Worm (Caenorhabditis elegans) whole organism, L4 larva: ENCODE measurements around the gene xpf-1.
A peak's percentile ranks its signal among the peaks of the same experiment; 100 is the strongest.

Experiments used
- D1046.2 ChIP-seq: fragments of 200-800 bp; sonication (Bioruptor generic); IDR thresholded peaks from 2 replicates; pipeline ENCODE4 v1.3.6; 2022; ENCODE audit warnings: missing genetic modification characterization, missing compliant biosample characterization
- F49E8.2 ChIP-seq: sonication (generic microtip); optimal IDR thresholded peaks from 2 replicates; lab custom pipeline; 2016; ENCODE audit warnings: missing compliant biosample characterization, mild to moderate bottlenecking, missing genetic modification characterization, borderline replicate concordance
- Y48G9A.11 ChIP-seq: fragments of 200-800 bp; sonication (Bioruptor generic); IDR thresholded peaks from 2 replicates; pipeline ENCODE4 v1.3.6; 2022; ENCODE audit warnings: missing genetic modification reagents, missing genetic modification characterization, missing compliant biosample characterization
- Y75B8A.6 ChIP-seq: fragments of 200-800 bp; sonication (Bioruptor generic); IDR thresholded peaks from 2 replicates; pipeline ENCODE4 v1.3.6; 2022; ENCODE audit warnings: missing genetic modification reagents, missing genetic modification characterization, missing compliant biosample characterization
- aha-1 ChIP-seq: fragments of 150-350 bp; peaks from one replicate; lab custom pipeline; 2014; ENCODE audit warnings: missing biosample characterization, missing genetic modification characterization
- aly-2 ChIP-seq: sonication (generic microtip); optimal IDR thresholded peaks from 2 replicates; lab custom pipeline; 2018; ENCODE audit warnings: missing biosample characterization, missing genetic modification characterization
- ama-1 ChIP-seq: fragments of 150-350 bp; optimal IDR thresholded peaks from 2 replicates; lab custom pipeline; 2014; ENCODE audit warnings: inconsistent platforms, mixed read lengths
- attf-4 ChIP-seq: sonication (generic microtip); optimal IDR thresholded peaks from 3 replicates; lab custom pipeline; 2017; ENCODE audit warnings: missing biosample characterization, missing genetic modification characterization
- ceh-20 ChIP-seq: fragments of 200-800 bp; sonication (Bioruptor generic); IDR thresholded peaks from 2 replicates; pipeline ENCODE4 v1.3.6; 2022; ENCODE audit warnings: missing genetic modification reagents, missing genetic modification characterization, missing compliant biosample characterization
- ceh-28 ChIP-seq: fragments of 150-350 bp; optimal IDR thresholded peaks from 2 replicates; lab custom pipeline; 2014; ENCODE audit warnings: missing biosample characterization, missing genetic modification reagents, missing genetic modification characterization
- ceh-32 ChIP-seq: sonication (generic microtip); optimal IDR thresholded peaks from 2 replicates; lab custom pipeline; 2016; ENCODE audit warnings: mild to moderate bottlenecking, missing genetic modification characterization, missing compliant biosample characterization; ENCODE audit not compliant: poor library complexity
- daf-12 ChIP-seq: fragments of 150-350 bp; optimal IDR thresholded peaks from 2 replicates; lab custom pipeline; 2014; ENCODE audit warnings: missing biosample characterization, missing genetic modification reagents, missing genetic modification characterization
- daf-19 ChIP-seq: fragments of 200-800 bp; sonication (Bioruptor generic); conservative IDR thresholded peaks from 2 replicates; pipeline ENCODE4 v1.3.6; 2022; ENCODE audit warnings: missing genetic modification characterization, missing compliant biosample characterization
- dmd-6 ChIP-seq: fragments of 200-800 bp; sonication (Bioruptor generic); IDR thresholded peaks from 2 replicates; pipeline ENCODE4 v1.3.6; 2022; ENCODE audit warnings: missing genetic modification reagents, missing genetic modification characterization, missing compliant biosample characterization
- duxl-1 ChIP-seq: sonication (generic microtip); optimal IDR thresholded peaks from 2 replicates; lab custom pipeline; 2016; ENCODE audit warnings: mild to moderate bottlenecking, missing genetic modification characterization, moderate library complexity, missing compliant biosample characterization; ENCODE audit not compliant: poor library complexity
- dve-1 ChIP-seq: sonication (generic microtip); optimal IDR thresholded peaks from 2 replicates; lab custom pipeline; 2017; ENCODE audit warnings: antibody characterized with exemption, mild to moderate bottlenecking, missing genetic modification characterization, missing compliant biosample characterization; ENCODE audit not compliant: insufficient read depth
- egl-27 ChIP-seq: sonication (generic microtip); optimal IDR thresholded peaks from 3 replicates; lab custom pipeline; 2017; ENCODE audit warnings: missing biosample characterization, missing genetic modification reagents, missing genetic modification characterization
- hlh-11 ChIP-seq: fragments of 200-800 bp; sonication (Bioruptor generic); optimal IDR thresholded peaks from 2 replicates; lab custom pipeline; 2018; ENCODE audit warnings: mild to moderate bottlenecking, missing genetic modification characterization, missing compliant biosample characterization
- hlh-30 ChIP-seq: sonication (generic microtip); optimal IDR thresholded peaks from 2 replicates; lab custom pipeline; 2017; ENCODE audit warnings: antibody characterized with exemption, mild to moderate bottlenecking, missing genetic modification characterization, missing compliant biosample characterization; ENCODE audit not compliant: insufficient read depth
- jun-1 ChIP-seq: fragments of 150-350 bp; optimal IDR thresholded peaks from 2 replicates; lab custom pipeline; 2014; ENCODE audit warnings: missing biosample characterization, missing genetic modification reagents, missing genetic modification characterization
- lim-7 ChIP-seq: fragments of 200-800 bp; sonication (Bioruptor generic); IDR thresholded peaks from 2 replicates; pipeline ENCODE4 v1.3.6; 2022; ENCODE audit warnings: missing genetic modification characterization, missing compliant biosample characterization
- lin-29 ChIP-seq: fragments of 200-800 bp; sonication (Bioruptor generic); IDR thresholded peaks from 2 replicates; pipeline ENCODE4 v1.3.6; 2022; ENCODE audit warnings: missing genetic modification reagents, missing genetic modification characterization, missing compliant biosample characterization
- lin-38 ChIP-seq: fragments of 200-800 bp; sonication (Bioruptor generic); IDR thresholded peaks from 2 replicates; pipeline ENCODE4 v1.3.6; 2022; ENCODE audit warnings: missing genetic modification reagents, missing genetic modification characterization, missing compliant biosample characterization
- lin-39 ChIP-seq: fragments of 150-350 bp; optimal IDR thresholded peaks from 2 replicates; lab custom pipeline; 2014; ENCODE audit warnings: missing biosample characterization, missing genetic modification reagents, missing genetic modification characterization
- lsy-2 ChIP-seq, 2 experiments: fragments of 150-350 bp in 1 of 2; sonication (generic microtip) in 1 of 2; optimal IDR thresholded peaks; 2 replicates each; lab custom pipeline; 2014 to 2017; ENCODE audit warnings: missing biosample characterization in 2 of 2, missing genetic modification characterization in 2 of 2
- mes-2 ChIP-seq: sonication (generic microtip); optimal IDR thresholded peaks from 2 replicates; lab custom pipeline; 2016; ENCODE audit warnings: missing genotype, mild to moderate bottlenecking, missing genetic modification characterization, missing compliant biosample characterization; ENCODE audit not compliant: poor library complexity, severe bottlenecking
- mxl-2 ChIP-seq: fragments of 200-800 bp; sonication (Bioruptor generic); conservative IDR thresholded peaks from 2 replicates; pipeline ENCODE4 v1.3.6; 2022; ENCODE audit warnings: missing genetic modification reagents, missing genetic modification characterization, missing compliant biosample characterization
- nhr-28 ChIP-seq: fragments of 150-350 bp; optimal IDR thresholded peaks from 2 replicates; lab custom pipeline; 2014; ENCODE audit warnings: missing biosample characterization, missing genetic modification characterization
- nhr-41 ChIP-seq: fragments of 200-800 bp; sonication (Bioruptor generic); IDR thresholded peaks from 2 replicates; pipeline ENCODE4 v1.3.6; 2022; ENCODE audit warnings: missing genetic modification reagents, missing genetic modification characterization, missing compliant biosample characterization
- nhr-42 ChIP-seq: fragments of 200-800 bp; sonication (Bioruptor generic); IDR thresholded peaks from 2 replicates; pipeline ENCODE4 v1.3.6; 2022; ENCODE audit warnings: missing genetic modification characterization, missing compliant biosample characterization
- nhr-48 ChIP-seq: sonication (generic microtip); optimal IDR thresholded peaks from 2 replicates; lab custom pipeline; 2016; ENCODE audit warnings: mild to moderate bottlenecking, missing genetic modification characterization, missing compliant biosample characterization
- pqm-1 ChIP-seq: sonication (generic microtip); optimal IDR thresholded peaks from 2 replicates; lab custom pipeline; 2017; ENCODE audit warnings: missing biosample characterization, missing genetic modification characterization
- saeg-2 ChIP-seq: fragments of 200-800 bp; sonication (Bioruptor generic); IDR thresholded peaks from 2 replicates; pipeline ENCODE4 v1.3.6; 2022; ENCODE audit warnings: missing genetic modification reagents, missing genetic modification characterization, missing compliant biosample characterization
- skn-1 ChIP-seq: fragments of 150-350 bp; optimal IDR thresholded peaks from 2 replicates; lab custom pipeline; 2014; ENCODE audit warnings: missing biosample characterization, missing genetic modification characterization
- spr-1 ChIP-seq: sonication (generic microtip); optimal IDR thresholded peaks from 2 replicates; lab custom pipeline; 2016; ENCODE audit warnings: mild to moderate bottlenecking, missing genetic modification characterization, missing compliant biosample characterization
- spr-3 ChIP-seq: fragments of 200-800 bp; sonication (Bioruptor generic); optimal IDR thresholded peaks from 2 replicates; lab custom pipeline; 2018; ENCODE audit warnings: mild to moderate bottlenecking, missing genetic modification characterization, missing compliant biosample characterization
- tag-97 ChIP-seq: fragments of 200-800 bp; sonication (Bioruptor generic); IDR thresholded peaks from 2 replicates; pipeline ENCODE4 v1.3.6; 2022; ENCODE audit warnings: missing genetic modification characterization, missing compliant biosample characterization
- tra-1 ChIP-seq: fragments of 200-800 bp; sonication (Bioruptor generic); IDR thresholded peaks from 2 replicates; pipeline ENCODE4 v1.3.6; 2022; ENCODE audit warnings: missing genetic modification reagents, missing genetic modification characterization, missing compliant biosample characterization
- unc-62 ChIP-seq, 3 experiments: fragments of 150-350 bp in 1 of 3; sonication (generic microtip); optimal IDR thresholded peaks in 2 of 3; peaks in 1 of 3; 1 replicate in 1 of 3; 2 replicates in 2 of 3; lab custom pipeline; 2014 to 2017; ENCODE audit warnings: missing biosample characterization in 3 of 3, missing genetic modification characterization in 3 of 3, missing genetic modification reagents in 3 of 3, missing genotype in 1 of 3
- zfp-2 ChIP-seq: sonication (generic microtip); optimal IDR thresholded peaks from 2 replicates; lab custom pipeline; 2016; ENCODE audit warnings: mild to moderate bottlenecking, missing genetic modification characterization, missing compliant biosample characterization
- zip-11 ChIP-seq: fragments of 200-800 bp; sonication (Bioruptor generic); IDR thresholded peaks from 2 replicates; pipeline ENCODE4 v1.3.6; 2022; ENCODE audit warnings: missing genetic modification characterization, missing compliant biosample characterization
- zip-2 ChIP-seq: fragments of 150-350 bp; optimal IDR thresholded peaks from 2 replicates; lab custom pipeline; 2014; ENCODE audit warnings: missing biosample characterization, missing genetic modification characterization
- ztf-11 ChIP-seq: fragments of 150-350 bp; optimal IDR thresholded peaks from 2 replicates; lab custom pipeline; 2014; ENCODE audit warnings: missing biosample characterization, missing genetic modification characterization

xpf-1 gene

ce11 chrII:11737347-11737746 lies 41.4 kb downstream of the xpf-1 start (continued):
- no peak for TF ChIP-seq F49E8.2 (tag; lab: Kevin White, UChicago)
- TF ChIP-seq mxl-2 (GFP tag; lab: Robert Waterston, UW): no peak
- no peak for TF ChIP-seq pqm-1
- TF ChIP-seq ceh-20: no peak
- no peak for TF ChIP-seq Y75B8A.6
- TF ChIP-seq spr-3 (GFP tag; lab: Kevin White, UChicago): no peak
- no peak for TF ChIP-seq aly-2
- no peak for TF ChIP-seq saeg-2 (GFP tag; lab: Robert Waterston, UW)
- no peak for TF ChIP-seq egl-27 (tag; lab: Kevin White, UChicago)
- TF ChIP-seq zfp-2: no peak
- peak in 1 of 2 experiments; percentile 32 for TF ChIP-seq lsy-2 (tag; optimal IDR thresholded peaks at IDR 0.05; lab: Kevin White, UChicago)
- no peak for TF ChIP-seq skn-1 (tag; lab: Kevin White, UChicago)
- TF ChIP-seq hlh-30 (tag; lab: Kevin White, UChicago): peak; percentile 39
- peak; percentile 9 for TF ChIP-seq spr-1 (tag; lab: Kevin White, UChicago)
- TF ChIP-seq nhr-28 (tag; lab: Kevin White, UChicago): peak; percentile 48
- no peak for TF ChIP-seq tag-97 (GFP tag; lab: Robert Waterston, UW)
- no peak for TF ChIP-seq nhr-42 (GFP tag; lab: Robert Waterston, UW)
- peak in 1 of 2 experiments; percentile 79 for TF ChIP-seq unc-62 (GFP tag; optimal IDR thresholded peaks at IDR 0.05 in 1 of 2; lab: Kevin White, UChicago)
- TF ChIP-seq unc-62 (tag; optimal IDR thresholded peaks at IDR 0.05; lab: Kevin White, UChicago): no peak
- TF ChIP-seq ama-1 (lab: Kevin White, UChicago): no peak
- no peak for TF ChIP-seq daf-12 (tag; lab: Kevin White, UChicago)
- TF ChIP-seq nhr-41: no peak
- no peak for TF ChIP-seq D1046.2 (GFP tag; lab: Robert Waterston, UW)

DNA sequence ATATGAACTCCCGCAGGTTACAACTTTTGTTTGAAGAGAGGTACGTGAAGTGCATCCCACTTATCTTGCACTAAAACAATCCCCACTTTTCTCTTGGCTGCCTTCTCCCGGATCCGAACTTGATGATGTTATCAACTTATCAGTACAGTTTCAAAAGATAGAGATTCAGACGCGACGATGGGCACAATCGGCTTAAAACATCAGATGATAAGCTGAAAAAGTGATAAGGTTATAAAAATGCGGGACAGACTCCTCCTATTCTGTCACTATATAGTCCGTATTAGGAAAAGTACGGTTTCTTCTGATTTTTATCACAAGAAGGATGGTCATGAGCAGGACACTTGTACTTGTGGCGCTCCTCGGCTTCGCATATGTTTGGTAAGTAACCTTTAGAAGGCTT lies 43.2 kb downstream of the xpf-1 start, which contains the start of gene ctsa-1.2:
Gene ctsa-1.2 (plus strand): TSS at position 160 of the 400 bp plus-strand sequence.
- TF ChIP-seq mes-2 (tag; lab: Kevin White, UChicago): peak; percentile 16
- peak; percentile 59 for TF ChIP-seq hlh-11 (tag; lab: Kevin White, UChicago)
- TF ChIP-seq aha-1: peak; percentile 41
- peak; percentile 38 for TF ChIP-seq dve-1 (tag; lab: Kevin White, UChicago)
- no peak for TF ChIP-seq zip-2
- TF ChIP-seq nhr-28 (tag; lab: Kevin White, UChicago): peak; percentile 74
- TF ChIP-seq pqm-1: peak; percentile 68
- TF ChIP-seq spr-3 (GFP tag; lab: Kevin White, UChicago): no peak
- TF ChIP-seq lin-38 (GFP tag; lab: Robert Waterston, UW): no peak
- peak; percentile 9; the same call in 1 of the 2 replicates for TF ChIP-seq tra-1 (GFP tag; lab: Robert Waterston, UW)
- TF ChIP-seq dmd-6 (GFP tag; lab: Robert Waterston, UW): peak; percentile 78
- peak; percentile 21 for TF ChIP-seq nhr-48 (tag; lab: Kevin White, UChicago)
- TF ChIP-seq unc-62 (GFP tag; optimal IDR thresholded peaks at IDR 0.05 in 1 of 2; lab: Kevin White, UChicago): peak in 1 of 2 experiments; percentile 1
- TF ChIP-seq unc-62 (tag; optimal IDR thresholded peaks at IDR 0.05; lab: Kevin White, UChicago): no peak

DNA sequence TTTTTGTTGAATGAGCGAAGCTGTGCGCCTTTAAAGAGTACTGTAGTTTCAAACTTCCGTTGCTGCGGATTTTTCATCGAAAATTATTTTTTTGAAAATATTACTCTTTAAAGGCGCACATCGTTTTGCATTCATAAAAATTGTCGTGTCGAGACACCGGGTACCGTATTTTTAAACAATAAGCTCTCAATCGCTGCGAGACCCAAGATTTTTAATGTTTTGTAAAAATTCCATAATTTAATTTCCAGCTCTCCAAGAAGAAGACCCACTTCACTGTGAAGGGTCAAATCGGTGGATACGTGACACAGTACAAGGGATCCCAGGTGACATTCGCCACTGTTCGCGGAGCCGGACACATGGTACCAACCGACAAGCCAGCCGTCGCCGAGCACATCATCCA lies 46.3 kb downstream of the xpf-1 start:
- TF ChIP-seq hlh-11 (tag; lab: Kevin White, UChicago): no peak
- peak in 1 of 2 experiments; percentile 94 for TF ChIP-seq unc-62 (GFP tag; optimal IDR thresholded peaks at IDR 0.05 in 1 of 2; lab: Kevin White, UChicago)
- no peak for TF ChIP-seq unc-62 (tag; optimal IDR thresholded peaks at IDR 0.05; lab: Kevin White, UChicago)
- TF ChIP-seq daf-12 (tag; lab: Kevin White, UChicago): no peak
- no peak for TF ChIP-seq zip-11 (GFP tag; lab: Robert Waterston, UW)
- TF ChIP-seq spr-1 (tag; lab: Kevin White, UChicago): peak; percentile 22

ce11 chrII:11746782-11747288 lies 50.9 kb downstream of the xpf-1 start:
- TF ChIP-seq lin-29 (GFP tag; lab: Robert Waterston, UW): no peak
- peak; percentile 54 for TF ChIP-seq ceh-28
- TF ChIP-seq hlh-30 (tag; lab: Kevin White, UChicago): peak; percentile 84
- TF ChIP-seq ceh-32: no peak
- peak; percentile 47; the same call in 1 of the 2 replicates for TF ChIP-seq lin-38 (GFP tag; lab: Robert Waterston, UW)
- TF ChIP-seq spr-1 (tag; lab: Kevin White, UChicago): peak; percentile 53
- TF ChIP-seq Y48G9A.11 (GFP tag; lab: Robert Waterston, UW): no peak
- TF ChIP-seq jun-1 (tag; lab: Kevin White, UChicago): no peak
- TF ChIP-seq lin-39 (tag; lab: Kevin White, UChicago): no peak
- no peak for TF ChIP-seq lim-7
- TF ChIP-seq duxl-1: no peak
- no peak for TF ChIP-seq attf-4
- TF ChIP-seq nhr-48 (tag; lab: Kevin White, UChicago): peak; percentile 18
- no peak for TF ChIP-seq zip-2
- TF ChIP-seq daf-19 (GFP tag; lab: Robert Waterston, UW): no peak
- no peak for TF ChIP-seq ztf-11 (tag; lab: Kevin White, UChicago)
